Fruit fly (Drosophila melanogaster): ENCODE results near the gene CG11470.

CG11470 gene

dm6 chr3R:29617197-29617596 is 27.6 kb upstream of the CG11470 start (continued):
- TF ChIP-seq vri (GFP tag; optimal IDR thresholded peaks at IDR 0.05): no peak
- TF ChIP-seq fd59A (GFP tag; optimal IDR thresholded peaks at IDR 0.05): peak; percentile 27
- TF ChIP-seq Ets21C (GFP tag; optimal IDR thresholded peaks at IDR 0.05): no peak
- peak; percentile 48 for TF ChIP-seq acj6 (GFP tag; optimal IDR thresholded peaks at IDR 0.05)
- TF ChIP-seq CG9139 (GFP tag; optimal IDR thresholded peaks at IDR 0.05): no peak
- peak; percentile 57 for TF ChIP-seq OdsH (GFP tag; optimal IDR thresholded peaks at IDR 0.05)
- TF ChIP-seq CG11902 (GFP tag; optimal IDR thresholded peaks at IDR 0.05): no peak
- peak; percentile 69 for TF ChIP-seq eg (GFP tag; IDR thresholded peaks at IDR 0.05)
- peak; percentile 9 for TF ChIP-seq CG7368 (GFP tag; optimal IDR thresholded peaks at IDR 0.05)
- no peak for TF ChIP-seq Lpt (GFP tag; optimal IDR thresholded peaks at IDR 0.05)
- TF ChIP-seq CG16779 (tag; optimal IDR thresholded peaks at IDR 0.05): no peak
- TF ChIP-seq Eip75B (GFP tag; optimal IDR thresholded peaks at IDR 0.05): peak; percentile 37
- TF ChIP-seq CG4318 (GFP tag; optimal IDR thresholded peaks at IDR 0.05): no peak
- peak; percentile 53 for TF ChIP-seq pdm3 (GFP tag; optimal IDR thresholded peaks at IDR 0.05)
- peak; percentile 37; the same call in 1 of the 2 replicates for TF ChIP-seq CG11294 (GFP tag; IDR thresholded peaks at IDR 0.05)
- peak; percentile 38 for TF ChIP-seq CG32006 (GFP tag; optimal IDR thresholded peaks at IDR 0.05)
- no peak for TF ChIP-seq fd85E (GFP tag; optimal IDR thresholded peaks at IDR 0.05)
- TF ChIP-seq CG6808 (GFP tag; optimal IDR thresholded peaks at IDR 0.05): no peak
- TF ChIP-seq Hr39 (GFP tag; optimal IDR thresholded peaks at IDR 0.05): peak; percentile 34
- no peak for TF ChIP-seq CG11762 (GFP tag; optimal IDR thresholded peaks at IDR 0.05; ENCODE audit: insufficient read depth)
- peak; percentile 31 for TF ChIP-seq CG8632 (GFP tag; optimal IDR thresholded peaks at IDR 0.05)
- TF ChIP-seq CG6276 (GFP tag; optimal IDR thresholded peaks at IDR 0.05): no peak
- TF ChIP-seq svp (GFP tag): no peak
- no peak for TF ChIP-seq fkh (GFP tag; optimal IDR thresholded peaks at IDR 0.05)
- TF ChIP-seq Hr4 (GFP tag; optimal IDR thresholded peaks at IDR 0.05): peak; percentile 21
- peak; percentile 35 for TF ChIP-seq net (GFP tag; optimal IDR thresholded peaks at IDR 0.05)
- TF ChIP-seq Sox102F (GFP tag; optimal IDR thresholded peaks at IDR 0.05): peak; percentile 8
- no peak for TF ChIP-seq spab (GFP tag; optimal IDR thresholded peaks at IDR 0.05)
- TF ChIP-seq CG10631 (GFP tag; optimal IDR thresholded peaks at IDR 0.05): peak; percentile 63
- peak; percentile 51; the same call in 1 of the 3 replicates for TF ChIP-seq CG8119 (GFP tag; IDR thresholded peaks at IDR 0.05)
- TF ChIP-seq CG6163 (GFP tag; IDR thresholded peaks at IDR 0.05): peak; percentile 76

- TF ChIP-seq CG11294 (GFP tag; IDR thresholded peaks at IDR 0.05) (no peak), CG6276 (GFP tag; optimal IDR thresholded peaks at IDR 0.05) (no peak), Ets96B (tag; optimal IDR thresholded peaks at IDR 0.05) (no peak), dac (GFP tag; optimal IDR thresholded peaks at IDR 0.05) (no peak), CG31627 (GFP tag; optimal IDR thresholded peaks at IDR 0.05) (no peak), topi (GFP tag; optimal IDR thresholded peaks at IDR 0.05) (no peak), spab (GFP tag; optimal IDR thresholded peaks at IDR 0.05) (no peak), OdsH (GFP tag; optimal IDR thresholded peaks at IDR 0.05) (no peak), CG10631 (GFP tag; optimal IDR thresholded peaks at IDR 0.05) (no peak), net (GFP tag; optimal IDR thresholded peaks at IDR 0.05) (no peak), fd85E (GFP tag; optimal IDR thresholded peaks at IDR 0.05) (no peak)
Observed at dm6 chr3R:29610958-29611357, 21.4 kb upstream of the CG11470 start.

dm6 chr3R:29608177-29608576 is 18.6 kb upstream of the CG11470 start, which contains the start of gene Diedel2:
TSS of gene Diedel2 (plus strand) at chr3R:29608477.
- TF ChIP-seq CG10631 (GFP tag; optimal IDR thresholded peaks at IDR 0.05): no peak
- TF ChIP-seq pdm3 (GFP tag; optimal IDR thresholded peaks at IDR 0.05): no peak
- TF ChIP-seq salr (GFP tag; optimal IDR thresholded peaks at IDR 0.05): no peak
- no peak for TF ChIP-seq Hr38 (GFP tag; optimal IDR thresholded peaks at IDR 0.05)
- TF ChIP-seq dac (GFP tag; optimal IDR thresholded peaks at IDR 0.05): no peak
- TF ChIP-seq dsx (GFP tag; optimal IDR thresholded peaks at IDR 0.05; ENCODE audit: poor library complexity, severe bottlenecking): no peak
- no peak for TF ChIP-seq Ets21C (GFP tag; optimal IDR thresholded peaks at IDR 0.05)
- no peak for TF ChIP-seq vri (GFP tag; optimal IDR thresholded peaks at IDR 0.05)
- TF ChIP-seq CG1621 (tag; optimal IDR thresholded peaks at IDR 0.05): no peak
